Worm (Caenorhabditis elegans) whole organism, L1 larva: ENCODE data around the gene srab-4.

ENCODE experiments used
- Y116A8C.19 ChIP-seq: sonication (generic microtip); optimal IDR thresholded peaks from 2 replicates; lab custom pipeline; 2016; ENCODE audit warnings: missing compliant biosample characterization, missing genetic modification characterization, borderline replicate concordance
- alr-1 ChIP-seq: fragments of 200-800 bp; sonication (Bioruptor generic); optimal IDR thresholded peaks from 2 replicates; lab custom pipeline; 2018; ENCODE audit warnings: borderline replicate concordance, mild to moderate bottlenecking, missing genetic modification characterization, missing compliant biosample characterization
- aly-2 ChIP-seq: fragments of 150-350 bp; optimal IDR thresholded peaks from 2 replicates; lab custom pipeline; 2014; ENCODE audit warnings: missing biosample characterization, missing genetic modification characterization
- ama-1 ChIP-seq: fragments of 150-350 bp; optimal IDR thresholded peaks from 2 replicates; lab custom pipeline; 2014
- ceh-63 ChIP-seq: fragments of 200-800 bp; sonication (Bioruptor generic); optimal IDR thresholded peaks from 2 replicates; lab custom pipeline; 2018; ENCODE audit warnings: mild to moderate bottlenecking, missing genetic modification characterization, missing compliant biosample characterization
- ceh-90 ChIP-seq: sonication (generic microtip); optimal IDR thresholded peaks from 2 replicates; lab custom pipeline; 2016; ENCODE audit warnings: missing genetic modification characterization, missing compliant biosample characterization
- dpl-1 ChIP-seq, 3 experiments: fragments of 150-350 bp in 2 of 3; sonication (generic microtip) in 1 of 3; optimal IDR thresholded peaks; 2 replicates each; lab custom pipeline; 2014 to 2017; ENCODE audit warnings: missing biosample characterization in 3 of 3, missing genetic modification characterization in 3 of 3, missing genetic modification reagents in 3 of 3
- dsc-1 ChIP-seq: sonication (generic microtip); optimal IDR thresholded peaks from 2 replicates; lab custom pipeline; 2016; ENCODE audit warnings: mild to moderate bottlenecking, missing genetic modification characterization, missing compliant biosample characterization
- efl-1 ChIP-seq, 4 experiments: fragments of 150-350 bp; optimal IDR thresholded peaks in 3 of 4; peaks in 1 of 4; 1 replicate in 1 of 4; 2 replicates in 3 of 4; lab custom pipeline; 2014; ENCODE audit warnings: missing biosample characterization in 2 of 4, missing genetic modification characterization in 2 of 4, missing genetic modification reagents in 2 of 4
- egl-27 ChIP-seq, 2 experiments: fragments of 150-350 bp in 1 of 2; sonication (generic microtip); optimal IDR thresholded peaks; 3 replicates each; lab custom pipeline; 2017 to 2018; ENCODE audit warnings: missing biosample characterization in 2 of 2, missing genetic modification characterization in 2 of 2, missing genetic modification reagents in 2 of 2
- elt-2 ChIP-seq: sonication (generic microtip); optimal IDR thresholded peaks from 2 replicates; lab custom pipeline; 2016; ENCODE audit warnings: missing genetic modification characterization, mild to moderate bottlenecking, inconsistent platforms, missing compliant biosample characterization, missing genetic modification reagents
- ets-5 ChIP-seq: fragments of 200-800 bp; sonication (Bioruptor generic); IDR thresholded peaks from 2 replicates; pipeline ENCODE4 v1.3.6; 2022; ENCODE audit warnings: missing genetic modification characterization, missing compliant biosample characterization
- fkh-8 ChIP-seq: sonication (generic microtip); optimal IDR thresholded peaks from 2 replicates; lab custom pipeline; 2016; ENCODE audit warnings: mild to moderate bottlenecking, missing genetic modification characterization, missing compliant biosample characterization
- hlh-17 ChIP-seq: fragments of 200-800 bp; sonication (Bioruptor generic); optimal IDR thresholded peaks from 2 replicates; lab custom pipeline; 2018; ENCODE audit warnings: missing genetic modification characterization, mild to moderate bottlenecking, missing compliant biosample characterization, moderate library complexity, borderline replicate concordance
- irx-1 ChIP-seq: sonication (generic microtip); optimal IDR thresholded peaks from 2 replicates; lab custom pipeline; 2016; ENCODE audit warnings: missing genetic modification characterization, missing compliant biosample characterization
- isw-1 ChIP-seq: fragments of 200-800 bp; sonication (Bioruptor generic); IDR thresholded peaks from 2 replicates; pipeline ENCODE4 v1.3.6; 2022; ENCODE audit warnings: missing genetic modification characterization, missing compliant biosample characterization
- lsy-2 ChIP-seq, 2 experiments: fragments of 150-350 bp; optimal IDR thresholded peaks; 2 replicates each; lab custom pipeline; 2014; ENCODE audit warnings: missing biosample characterization in 2 of 2, missing genetic modification characterization in 2 of 2
- mab-9 ChIP-seq: fragments of 200-800 bp; sonication (Bioruptor generic); IDR thresholded peaks from 2 replicates; pipeline ENCODE4 v1.3.6; 2022; ENCODE audit warnings: missing genetic modification reagents, missing genetic modification characterization, missing compliant biosample characterization
- mdl-1 ChIP-seq, 2 experiments: fragments of 150-350 bp; optimal IDR thresholded peaks; 2 replicates each; lab custom pipeline; 2014 to 2017; ENCODE audit warnings: missing biosample characterization in 2 of 2, missing genetic modification characterization in 2 of 2, inconsistent platforms in 1 of 2
- mep-1 ChIP-seq: fragments of 150-350 bp; optimal IDR thresholded peaks from 2 replicates; lab custom pipeline; 2014; ENCODE audit warnings: missing biosample characterization, missing genetic modification characterization
- nhr-47 ChIP-seq: sonication (generic microtip); optimal IDR thresholded peaks from 2 replicates; lab custom pipeline; 2016; ENCODE audit warnings: mild to moderate bottlenecking, missing genetic modification characterization, moderate library complexity, missing compliant biosample characterization
- nhr-71 ChIP-seq: sonication (generic microtip); optimal IDR thresholded peaks from 2 replicates; lab custom pipeline; 2016; ENCODE audit warnings: mild to moderate bottlenecking, missing genetic modification characterization, moderate library complexity, missing compliant biosample characterization
- nhr-76 ChIP-seq: sonication (generic microtip); optimal IDR thresholded peaks from 2 replicates; lab custom pipeline; 2017; ENCODE audit warnings: missing biosample characterization, missing genetic modification characterization
- nhr-85 ChIP-seq: sonication (generic microtip); peaks from one replicate; lab custom pipeline; 2016; ENCODE audit warnings: missing genetic modification characterization, inconsistent platforms, missing compliant biosample characterization
- pqm-1 ChIP-seq: sonication (generic microtip); optimal IDR thresholded peaks from 3 replicates; lab custom pipeline; 2017; ENCODE audit warnings: missing biosample characterization, missing genetic modification characterization
- skn-1 ChIP-seq: fragments of 150-350 bp; optimal IDR thresholded peaks from 2 replicates; lab custom pipeline; 2014; ENCODE audit warnings: missing biosample characterization, missing genetic modification characterization
- snu-23 ChIP-seq: sonication (generic microtip); optimal IDR thresholded peaks from 2 replicates; lab custom pipeline; 2016; ENCODE audit warnings: missing genetic modification characterization, missing compliant biosample characterization
- sox-4 ChIP-seq: sonication (generic microtip); optimal IDR thresholded peaks from 2 replicates; lab custom pipeline; 2016; ENCODE audit warnings: missing genetic modification characterization, missing compliant biosample characterization
- sup-37 ChIP-seq: fragments of 200-800 bp; sonication (Bioruptor generic); optimal IDR thresholded peaks from 2 replicates; lab custom pipeline; 2018; ENCODE audit warnings: mild to moderate bottlenecking, missing genetic modification characterization, missing compliant biosample characterization
- tlp-1 ChIP-seq: fragments of 150-350 bp; optimal IDR thresholded peaks from 2 replicates; lab custom pipeline; 2014; ENCODE audit warnings: missing biosample characterization, missing genetic modification characterization
- unc-62 ChIP-seq: fragments of 150-350 bp; optimal IDR thresholded peaks from 2 replicates; lab custom pipeline; 2014; ENCODE audit warnings: missing biosample characterization, missing genetic modification reagents, missing genetic modification characterization
- unc-86 ChIP-seq: sonication (generic microtip); optimal IDR thresholded peaks from 2 replicates; lab custom pipeline; 2016; ENCODE audit warnings: missing genetic modification characterization, missing compliant biosample characterization
- vab-15 ChIP-seq: sonication (generic microtip); optimal IDR thresholded peaks from 2 replicates; lab custom pipeline; 2017; ENCODE audit warnings: missing genotype, mild to moderate bottlenecking, missing genetic modification characterization, missing compliant biosample characterization
- zip-4 ChIP-seq: fragments of 200-800 bp; sonication (Bioruptor generic); optimal IDR thresholded peaks from 2 replicates; lab custom pipeline; 2018; ENCODE audit warnings: mild to moderate bottlenecking, missing genetic modification characterization, moderate library complexity, missing compliant biosample characterization

Gene srab-4

DNA sequence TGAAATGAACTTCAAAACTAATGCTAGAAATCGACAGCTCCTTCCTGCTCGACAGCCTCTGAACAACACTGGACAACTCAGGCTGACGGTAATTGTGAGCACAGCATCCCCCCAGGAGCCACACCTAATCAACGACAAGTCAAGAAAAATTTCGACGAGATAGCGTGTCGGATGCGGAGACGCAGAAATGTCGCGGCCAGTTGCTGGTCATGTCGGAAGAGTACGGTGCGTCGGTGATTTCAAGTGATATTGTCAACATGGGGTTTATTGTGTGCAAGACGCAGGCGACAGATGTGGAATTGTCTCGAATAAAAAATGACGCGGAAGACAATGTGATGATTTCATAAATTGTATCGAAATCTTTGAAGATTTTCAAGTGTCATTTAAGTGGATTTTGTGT, 32.5 kb downstream of the srab-4 start, which contains the start of gene twk-11:
twk-11 (minus strand) TSS at position 101 of the 400 bp plus-strand sequence.
- TF ChIP-seq nhr-76 (tag; lab: Kevin White, UChicago) (no peak), unc-86 (no peak), pqm-1 (tag; lab: Kevin White, UChicago) (no peak), mab-9 (GFP tag; lab: Robert Waterston, UW) (no peak), mep-1 (no peak), ceh-90 (no peak)

DNA sequence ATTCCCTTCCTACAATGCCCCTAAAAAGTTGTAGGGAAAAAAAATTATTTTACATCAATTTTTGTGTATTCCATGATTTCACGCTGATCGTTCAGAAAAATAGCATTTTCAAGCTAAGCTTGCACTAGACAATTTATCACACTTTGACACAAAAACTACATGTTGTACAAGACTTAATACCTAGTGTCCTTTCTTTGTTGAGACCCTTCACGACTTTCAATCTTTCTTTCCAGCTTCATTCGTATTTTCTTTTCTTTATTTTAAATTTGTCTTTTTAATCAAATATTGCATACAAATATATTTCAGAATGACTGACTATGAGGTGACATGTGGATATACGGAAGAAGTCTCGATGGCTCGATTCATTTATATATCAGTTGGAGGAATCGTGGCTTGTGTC, 42.1 kb downstream of the srab-4 start, which contains the start of gene F20A1.2:
F20A1.2 (plus strand) TSS at position 301 of the 400 bp plus-strand sequence.
- no peak for TF ChIP-seq ets-5
- TF ChIP-seq fkh-8 (tag; lab: Kevin White, UChicago), result no peak
- TF ChIP-seq ceh-90, result no peak
- no peak for TF ChIP-seq egl-27 (tag; optimal IDR thresholded peaks at IDR 0.05; lab: Kevin White, UChicago)
- no peak for TF ChIP-seq aly-2
- TF ChIP-seq vab-15, result no peak
- TF ChIP-seq dpl-1 (GFP tag; optimal IDR thresholded peaks at IDR 0.05; lab: Kevin White, UChicago), result no peak
- TF ChIP-seq nhr-76 (tag; lab: Kevin White, UChicago), result no peak
- no peak for TF ChIP-seq nhr-85 (tag; lab: Kevin White, UChicago)
- no peak for TF ChIP-seq alr-1
- no peak for TF ChIP-seq elt-2 (tag; lab: Kevin White, UChicago)
- TF ChIP-seq ceh-63 (GFP tag; lab: Kevin White, UChicago), result no peak
- no peak for TF ChIP-seq dsc-1
- TF ChIP-seq mdl-1 (tag; optimal IDR thresholded peaks at IDR 0.05; lab: Kevin White, UChicago), result no peak
- no peak for TF ChIP-seq unc-62
- TF ChIP-seq skn-1, result no peak
- no peak for TF ChIP-seq isw-1 (GFP tag; lab: Robert Waterston, UW)

DNA sequence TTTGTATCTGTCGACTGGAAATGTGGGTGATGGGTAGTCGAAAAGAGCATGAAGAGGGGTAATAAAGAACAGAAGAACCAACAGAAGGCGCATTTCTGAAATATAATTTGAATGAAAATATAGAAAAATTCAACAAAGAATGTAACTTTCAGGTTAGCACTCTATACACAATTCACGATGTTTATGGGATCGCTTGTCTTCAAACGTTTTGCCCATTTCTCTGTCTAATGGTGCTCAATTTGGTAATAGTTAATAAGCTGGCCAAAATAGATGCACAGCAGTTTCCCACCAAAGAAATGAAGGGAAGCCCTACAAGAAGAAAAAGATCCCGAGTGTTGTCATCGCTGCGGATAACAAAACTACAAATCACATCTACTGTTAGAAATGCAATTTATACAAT, 43.6 kb downstream of the srab-4 start, which contains the start of gene F20A1.8:
F20A1.8 (minus strand) TSS at position 101 of the 400 bp plus-strand sequence.
- TF ChIP-seq ama-1 (lab: Kevin White, UChicago) (no peak), snu-23 (GFP tag; lab: Kevin White, UChicago) (no peak), sup-37 (no peak), mdl-1 (tag; optimal IDR thresholded peaks at IDR 0.05; lab: Kevin White, UChicago) (no peak), fkh-8 (tag; lab: Kevin White, UChicago) (no peak)

DNA sequence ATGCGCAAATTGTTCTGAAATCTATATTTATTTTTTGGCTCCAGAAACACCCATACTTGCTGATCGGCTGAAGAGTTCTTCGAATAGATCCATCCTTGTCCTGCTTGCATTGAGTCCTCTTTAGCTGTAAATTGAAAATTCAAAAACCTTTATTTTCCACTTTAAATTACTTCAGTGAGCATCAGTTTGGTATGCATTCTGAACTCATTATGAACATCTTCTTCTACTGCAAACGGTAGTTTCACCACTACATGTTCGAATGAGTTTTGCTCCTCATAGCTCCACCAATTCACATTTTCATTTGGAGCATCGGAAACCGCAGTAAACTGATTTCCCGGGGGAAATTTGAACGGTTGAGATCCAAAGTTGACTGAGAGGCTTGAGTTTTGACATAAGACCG, 46.2 kb downstream of the srab-4 start:
- TF ChIP-seq lsy-2 (tag; optimal IDR thresholded peaks at IDR 0.05; lab: Kevin White, UChicago), result no peak
- no peak for TF ChIP-seq zip-4
- no peak for TF ChIP-seq nhr-47 (tag; lab: Kevin White, UChicago)
- TF ChIP-seq Y116A8C.19 (tag; lab: Kevin White, UChicago), result no peak
- no peak for TF ChIP-seq irx-1 (tag; lab: Kevin White, UChicago)
- no peak for TF ChIP-seq nhr-71 (tag; lab: Kevin White, UChicago)
- no peak for TF ChIP-seq tlp-1 (tag; lab: Kevin White, UChicago)
- TF ChIP-seq sox-4 (tag; lab: Kevin White, UChicago), result no peak
- TF ChIP-seq dpl-1 (GFP tag; optimal IDR thresholded peaks at IDR 0.05; lab: Kevin White, UChicago), result no peak
- TF ChIP-seq nhr-85 (tag; lab: Kevin White, UChicago), result no peak

DNA sequence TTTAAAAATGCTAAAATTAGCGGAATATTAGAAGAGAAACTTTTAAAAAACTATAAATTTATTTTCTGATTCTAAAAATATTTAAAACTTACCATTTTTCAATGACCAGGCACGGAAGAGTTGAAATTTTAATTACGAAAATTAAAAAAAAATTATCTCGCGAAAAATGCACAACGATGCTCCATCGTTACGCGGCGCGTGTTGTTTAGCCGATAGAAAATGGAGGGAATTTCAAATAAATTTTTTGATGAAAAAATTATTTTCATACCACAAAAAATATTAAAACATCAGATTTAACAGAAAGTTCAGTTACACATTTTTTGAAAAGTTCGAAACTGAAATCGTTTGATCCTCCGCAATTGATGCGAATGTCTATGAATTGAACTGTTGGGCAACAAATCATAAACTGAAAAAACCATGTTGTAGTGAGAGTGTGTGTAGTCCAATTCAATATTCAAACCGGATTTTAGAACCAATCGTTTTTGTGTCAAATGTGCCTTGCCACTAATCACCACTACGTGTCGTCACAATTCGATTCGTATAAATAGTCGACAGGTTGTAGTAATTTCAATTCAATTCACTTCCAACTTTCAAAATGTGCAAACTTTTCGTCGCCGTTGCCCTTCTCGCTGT, 47.3 kb downstream of the srab-4 start, which contains the start of the genes tofu-2 and spig-1:
tofu-2 (minus strand) TSS at position 116 of the 633 bp plus-strand sequence.
spig-1 (plus strand) TSS at position 583 of the 633 bp plus-strand sequence.
- TF ChIP-seq hlh-17 (GFP tag; lab: Kevin White, UChicago) (no peak), efl-1 (optimal IDR thresholded peaks at IDR 0.05; lab: Kevin White, UChicago) (peak in 1 of 2 experiments; percentile 59), efl-1 (GFP tag; optimal IDR thresholded peaks at IDR 0.05 in 1 of 2; lab: Kevin White, UChicago) (peak; percentile 6 to 44)
